Fruit fly (Drosophila melanogaster): ENCODE data around the gene pinta.

pinta gene

dm6 chr3R:22447874-22448254, 23.1 kb upstream of the pinta start, which contains the start of gene CG34376 (continued):
- TF ChIP-seq CG18476 (GFP tag; optimal IDR thresholded peaks at IDR 0.05), result no peak
- no peak for TF ChIP-seq CG13624 (GFP tag; optimal IDR thresholded peaks at IDR 0.05)
- no peak for TF ChIP-seq twi (tag; optimal IDR thresholded peaks at IDR 0.05)
- TF ChIP-seq Taf1 (GFP tag; IDR thresholded peaks at IDR 0.05), result no peak
- no peak for TF ChIP-seq corto (GFP tag; optimal IDR thresholded peaks at IDR 0.05)
- TF ChIP-seq bab2 (GFP tag; optimal IDR thresholded peaks at IDR 0.05), result no peak
- peak in 1 of 2 experiments; percentile 39 for TF ChIP-seq insv (GFP tag; optimal IDR thresholded peaks at IDR 0.05)
- TF ChIP-seq ap (GFP tag; IDR thresholded peaks at IDR 0.05), result 0 out of 2 replicates have a peak, but pooled peaks have one; percentile 35
- no peak; the same call in 1 of the 2 replicates for TF ChIP-seq tna (GFP tag; IDR thresholded peaks at IDR 0.05; ENCODE audit: partially characterized antibody)
- TF ChIP-seq HLH54F (GFP tag; optimal IDR thresholded peaks at IDR 0.05), result no peak
- peak; percentile 17 for TF ChIP-seq Fer1 (GFP tag; optimal IDR thresholded peaks at IDR 0.05)
- TF ChIP-seq CG6813 (GFP tag; optimal IDR thresholded peaks at IDR 0.05), result peak; percentile 45
- no peak for TF ChIP-seq CG4282 (GFP tag; optimal IDR thresholded peaks at IDR 0.05)
- no peak for TF ChIP-seq CG2120 (GFP tag; optimal IDR thresholded peaks at IDR 0.05)
- peak; percentile 2 for TF ChIP-seq CG12104 (GFP tag; optimal IDR thresholded peaks at IDR 0.05)
- peak; percentile 65 for TF ChIP-seq MBD-R2 (GFP tag; IDR thresholded peaks at IDR 0.05)
- peak; percentile 23; the same call in 1 of the 2 replicates for TF ChIP-seq HLH3B (GFP tag; IDR thresholded peaks at IDR 0.05)
- no peak for TF ChIP-seq C15 (GFP tag; IDR thresholded peaks at IDR 0.05)
- no peak for TF ChIP-seq Hsf (GFP tag; optimal IDR thresholded peaks at IDR 0.05)
- TF ChIP-seq CG15073 (GFP tag; optimal IDR thresholded peaks at IDR 0.05), result no peak
- peak; percentile 87 for TF ChIP-seq gfzf (GFP tag; optimal IDR thresholded peaks at IDR 0.05)
- TF ChIP-seq YL-1 (GFP tag; optimal IDR thresholded peaks at IDR 0.05), result peak; percentile 48
- TF ChIP-seq CG7963 (GFP tag; IDR thresholded peaks at IDR 0.05; ENCODE audit: partially characterized antibody), result no peak
- no peak for TF ChIP-seq CG16815 (GFP tag; optimal IDR thresholded peaks at IDR 0.05)
- TF ChIP-seq Rx (GFP tag; IDR thresholded peaks at IDR 0.05), result no peak
- peak in 1 of 2 experiments; percentile 8 for TF ChIP-seq bsh (GFP tag; optimal IDR thresholded peaks at IDR 0.05)
- TF ChIP-seq sim (GFP tag; IDR thresholded peaks at IDR 0.05), result no peak
- no peak for TF ChIP-seq org-1 (GFP tag; optimal IDR thresholded peaks at IDR 0.05)
- TF ChIP-seq sd (tag; optimal IDR thresholded peaks at IDR 0.05), result peak; percentile 89
- no peak for TF ChIP-seq CG15696 (tag; optimal IDR thresholded peaks at IDR 0.05)
- TF ChIP-seq so (GFP tag; IDR thresholded peaks at IDR 0.05), result no peak
- TF ChIP-seq CG10274 (GFP tag; optimal IDR thresholded peaks at IDR 0.05), result no peak
- no peak for TF ChIP-seq dan (GFP tag; IDR thresholded peaks at IDR 0.05)
- TF ChIP-seq CG10209 (GFP tag; optimal IDR thresholded peaks at IDR 0.05), result no peak
- peak; percentile 65 for TF ChIP-seq Dp (GFP tag; optimal IDR thresholded peaks at IDR 0.05)
- peak; percentile 30 for TF ChIP-seq CG17829 (tag; optimal IDR thresholded peaks at IDR 0.05)
- TF ChIP-seq dmrt99B (tag; optimal IDR thresholded peaks at IDR 0.05), result no peak
- no peak for TF ChIP-seq CG11398 (GFP tag; optimal IDR thresholded peaks at IDR 0.05)
- peak; percentile 48 for TF ChIP-seq ewg (GFP tag; optimal IDR thresholded peaks at IDR 0.05)
- no peak for TF ChIP-seq Max (GFP tag; optimal IDR thresholded peaks at IDR 0.05)
- TF ChIP-seq CG2678 (tag; optimal IDR thresholded peaks at IDR 0.05), result peak; percentile 38
- no peak for TF ChIP-seq Ssrp (tag; optimal IDR thresholded peaks at IDR 0.05)
- TF ChIP-seq Hr51 (GFP tag; optimal IDR thresholded peaks at IDR 0.05), result peak in 1 of 2 experiments; percentile 22
- TF ChIP-seq Chrac-16 (GFP tag; optimal IDR thresholded peaks at IDR 0.05), result no peak
- peak; percentile 69 for TF ChIP-seq CG12391 (tag; optimal IDR thresholded peaks at IDR 0.05)
- no peak for TF ChIP-seq CG14860 (GFP tag; IDR thresholded peaks at IDR 0.05; ENCODE audit: partially characterized antibody)
- TF ChIP-seq emc (GFP tag; optimal IDR thresholded peaks at IDR 0.05), result no peak
- 0 out of 3 replicates have a peak, but pooled peaks have one; percentile 9 for TF ChIP-seq z (GFP tag; IDR thresholded peaks at IDR 0.05)
- TF ChIP-seq bowl (GFP tag; IDR thresholded peaks at IDR 0.05), result no peak; the same call in 1 of the 2 replicates
- peak; percentile 85 for TF ChIP-seq psq (GFP tag; optimal IDR thresholded peaks at IDR 0.05)
- TF ChIP-seq CHES-1-like (GFP tag; optimal IDR thresholded peaks at IDR 0.05), result peak; percentile 26
